Fruit fly (Drosophila melanogaster): ENCODE data around the gene oc.

The oc gene

dm6 chrX:8685394-8685793, 34.9 kb upstream of the oc start:
- TF ChIP-seq CG4496 (GFP tag; IDR thresholded peaks at IDR 0.05) (0 out of 3 replicates have a peak, but pooled peaks have one; percentile 15), Pif1A (GFP tag; optimal IDR thresholded peaks at IDR 0.05) (no peak)

DNA sequence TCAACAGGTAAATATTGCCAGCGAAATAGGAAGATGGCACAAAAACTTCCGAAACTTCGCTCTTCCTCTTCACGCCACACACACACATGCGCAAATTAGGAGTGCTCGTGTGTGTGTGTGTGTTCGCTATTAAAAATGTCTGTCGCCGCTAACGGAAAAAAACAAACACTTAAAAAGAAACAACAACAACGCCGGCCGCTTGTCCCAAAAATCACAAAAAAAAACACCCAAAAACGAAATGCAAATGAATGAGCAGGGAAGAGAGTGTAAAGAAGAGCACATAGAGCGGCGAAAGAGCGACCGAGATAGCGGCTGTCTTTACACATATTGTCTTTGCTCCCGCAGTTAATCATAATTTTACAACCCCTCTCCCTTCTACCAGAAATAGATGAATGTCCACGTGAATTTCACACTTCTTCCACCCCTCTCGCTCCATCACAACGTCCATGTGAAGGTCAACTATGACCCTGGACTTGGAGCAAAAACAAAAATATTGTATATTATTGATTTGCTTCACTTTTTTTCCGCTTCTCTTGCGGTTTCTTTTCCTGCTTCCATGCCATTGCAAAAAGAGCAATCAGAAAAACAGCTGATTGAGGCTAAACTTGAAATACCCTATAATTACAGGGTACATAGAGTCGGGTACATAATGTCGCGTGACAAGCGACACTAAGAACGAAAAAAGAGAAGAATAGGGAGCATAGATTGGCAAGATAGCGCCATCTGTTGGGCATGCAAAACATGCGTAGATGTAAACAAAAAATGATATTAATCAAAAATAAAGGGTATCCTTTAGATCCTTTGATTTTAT, 31.5 kb upstream of the oc start:
- TF ChIP-seq CG4496 (GFP tag; IDR thresholded peaks at IDR 0.05) (peak; percentile 37; the same call in 1 of the 3 replicates), CG12605 (GFP tag; IDR thresholded peaks at IDR 0.05) (peak; percentile 26; the same call in 1 of the 2 replicates), Pif1B (GFP tag; optimal IDR thresholded peaks at IDR 0.05) (no peak), CG15710 (tag; optimal IDR thresholded peaks at IDR 0.05) (no peak), CG8301 (tag; optimal IDR thresholded peaks at IDR 0.05) (no peak), CG14655 (GFP tag; optimal IDR thresholded peaks at IDR 0.05) (no peak), CG17806 (tag; optimal IDR thresholded peaks at IDR 0.05) (no peak), D1 (tag; optimal IDR thresholded peaks at IDR 0.05) (no peak), CG9948 (tag; optimal IDR thresholded peaks at IDR 0.05) (no peak), CG32121 (GFP tag; IDR thresholded peaks at IDR 0.05) (peak; percentile 51), gl (tag; optimal IDR thresholded peaks at IDR 0.05) (no peak), CG13204 (GFP tag; optimal IDR thresholded peaks at IDR 0.05) (no peak), EcR (GFP tag; optimal IDR thresholded peaks at IDR 0.05) (no peak), Ets98B (GFP tag; IDR thresholded peaks at IDR 0.05) (peak; percentile 27; the same call in 1 of the 2 replicates), Pif1A (GFP tag; optimal IDR thresholded peaks at IDR 0.05) (no peak), CG34367 (tag; optimal IDR thresholded peaks at IDR 0.05) (no peak), rn (GFP tag; IDR thresholded peaks at IDR 0.05) (no peak), CG8159 (tag; optimal IDR thresholded peaks at IDR 0.05) (no peak), CG10348 (GFP tag; IDR thresholded peaks at IDR 0.05) (no peak), fd96Ca (GFP tag; IDR thresholded peaks at IDR 0.05) (no peak), Snoo (tag; optimal IDR thresholded peaks at IDR 0.05) (no peak)

- peak; percentile 84 for TF ChIP-seq CG13204 (GFP tag; optimal IDR thresholded peaks at IDR 0.05)
- TF ChIP-seq CG34367 (tag; optimal IDR thresholded peaks at IDR 0.05): peak; percentile 96
- peak; percentile 94 for TF ChIP-seq Snoo (tag; optimal IDR thresholded peaks at IDR 0.05)
- peak; percentile 96 for TF ChIP-seq CG14655 (GFP tag; optimal IDR thresholded peaks at IDR 0.05)
- TF ChIP-seq Ets98B (GFP tag; IDR thresholded peaks at IDR 0.05): peak; percentile 95
- peak; percentile 95 for TF ChIP-seq CG8159 (tag; optimal IDR thresholded peaks at IDR 0.05)
- peak; percentile 94 for TF ChIP-seq Pif1B (GFP tag; optimal IDR thresholded peaks at IDR 0.05)
- TF ChIP-seq CG8301 (tag; optimal IDR thresholded peaks at IDR 0.05): peak; percentile 95
- TF ChIP-seq gl (tag; optimal IDR thresholded peaks at IDR 0.05): peak; percentile 94
- peak; percentile 93 for TF ChIP-seq CG32121 (GFP tag; IDR thresholded peaks at IDR 0.05)
- peak; percentile 93 for TF ChIP-seq CG17806 (tag; optimal IDR thresholded peaks at IDR 0.05)
- peak; percentile 95 for TF ChIP-seq Pif1A (GFP tag; optimal IDR thresholded peaks at IDR 0.05)
- TF ChIP-seq CG10348 (GFP tag; IDR thresholded peaks at IDR 0.05): peak; percentile 58; the same call in 1 of the 2 replicates
- peak; percentile 92 for TF ChIP-seq CG12605 (GFP tag; IDR thresholded peaks at IDR 0.05)
- TF ChIP-seq CG4496 (GFP tag; IDR thresholded peaks at IDR 0.05): peak; percentile 95
- peak; percentile 72 for TF ChIP-seq D1 (tag; optimal IDR thresholded peaks at IDR 0.05)
- TF ChIP-seq CG9948 (tag; optimal IDR thresholded peaks at IDR 0.05): peak; percentile 93
- TF ChIP-seq CG15710 (tag; optimal IDR thresholded peaks at IDR 0.05): peak; percentile 96
- TF ChIP-seq EcR (GFP tag; optimal IDR thresholded peaks at IDR 0.05): peak; percentile 33
- peak; percentile 81 for TF ChIP-seq rn (GFP tag; IDR thresholded peaks at IDR 0.05)
- TF ChIP-seq fd96Ca (GFP tag; IDR thresholded peaks at IDR 0.05): peak; percentile 97
Measured at dm6 chrX:8681189-8681821, 30.8 kb upstream of the oc start, which contains the start of gene CAH3. TSS of gene CAH3 (plus strand) at chrX:8681252.

dm6 chrX:8677434-8677833, 27.0 kb upstream of the oc start:
- peak; percentile 31 for TF ChIP-seq CG8301 (tag; optimal IDR thresholded peaks at IDR 0.05)
- peak; percentile 85 for TF ChIP-seq Snoo (tag; optimal IDR thresholded peaks at IDR 0.05)
- peak; percentile 85 for TF ChIP-seq Pif1B (GFP tag; optimal IDR thresholded peaks at IDR 0.05)
- peak; percentile 34 for TF ChIP-seq CG8159 (tag; optimal IDR thresholded peaks at IDR 0.05)
- TF ChIP-seq CG12605 (GFP tag; IDR thresholded peaks at IDR 0.05): no peak
- TF ChIP-seq Pif1A (GFP tag; optimal IDR thresholded peaks at IDR 0.05): peak; percentile 89
- peak; percentile 88 for TF ChIP-seq CG32121 (GFP tag; IDR thresholded peaks at IDR 0.05)
- TF ChIP-seq CG13204 (GFP tag; optimal IDR thresholded peaks at IDR 0.05): no peak
- no peak for TF ChIP-seq rn (GFP tag; IDR thresholded peaks at IDR 0.05)
- peak; percentile 4 for TF ChIP-seq CG17806 (tag; optimal IDR thresholded peaks at IDR 0.05)
- TF ChIP-seq CG14655 (GFP tag; optimal IDR thresholded peaks at IDR 0.05): no peak
- TF ChIP-seq CG15710 (tag; optimal IDR thresholded peaks at IDR 0.05): no peak
- peak; percentile 57 for TF ChIP-seq Ets98B (GFP tag; IDR thresholded peaks at IDR 0.05)
- TF ChIP-seq gl (tag; optimal IDR thresholded peaks at IDR 0.05): no peak
- no peak for TF ChIP-seq fd96Ca (GFP tag; IDR thresholded peaks at IDR 0.05)
- TF ChIP-seq CG4496 (GFP tag; IDR thresholded peaks at IDR 0.05): peak; percentile 58

DNA sequence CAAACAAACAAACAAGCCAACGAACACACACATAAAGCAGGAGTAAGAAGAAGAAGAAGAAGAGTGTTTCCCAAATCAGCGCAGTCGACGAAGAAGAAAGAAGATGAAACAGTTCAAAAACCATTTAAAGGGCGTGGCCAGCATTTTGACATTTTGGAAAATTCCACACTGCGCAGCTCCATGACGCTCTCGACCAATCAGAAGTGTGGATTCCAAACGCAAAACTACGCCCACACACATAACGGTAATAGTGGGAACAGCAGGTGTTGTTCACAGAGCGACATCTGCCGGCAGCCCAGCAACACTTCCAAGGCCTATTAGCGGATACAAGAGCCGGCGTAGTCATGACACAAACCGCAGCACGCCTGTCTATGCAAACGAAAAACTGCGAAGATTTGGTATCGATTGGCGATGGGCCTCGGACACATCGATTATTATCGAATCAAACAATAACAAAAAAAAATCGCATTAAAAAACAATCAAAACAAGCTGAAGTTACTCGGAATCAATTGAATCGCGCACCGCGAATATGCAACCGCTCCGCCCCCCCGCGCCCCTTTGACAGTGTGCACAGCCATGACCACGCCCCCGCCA, 26.2 kb upstream of the oc start, which contains the start of gene Rubicon:
TSS of gene Rubicon (plus strand) at position 433 of the 594 bp plus-strand sequence.
- TF ChIP-seq CG15710 (tag; optimal IDR thresholded peaks at IDR 0.05) (peak; percentile 62), CG8159 (tag; optimal IDR thresholded peaks at IDR 0.05) (peak; percentile 57), Snoo (tag; optimal IDR thresholded peaks at IDR 0.05) (peak; percentile 26), rn (GFP tag; IDR thresholded peaks at IDR 0.05) (peak; percentile 72), CG8301 (tag; optimal IDR thresholded peaks at IDR 0.05) (peak; percentile 50), CG17806 (tag; optimal IDR thresholded peaks at IDR 0.05) (peak; percentile 44), CG12605 (GFP tag; IDR thresholded peaks at IDR 0.05) (peak; percentile 90), CG32121 (GFP tag; IDR thresholded peaks at IDR 0.05) (peak; percentile 84), CG13204 (GFP tag; optimal IDR thresholded peaks at IDR 0.05) (peak; percentile 50), CG9948 (tag; optimal IDR thresholded peaks at IDR 0.05) (peak; percentile 53), gl (tag; optimal IDR thresholded peaks at IDR 0.05) (peak; percentile 84), D1 (tag; optimal IDR thresholded peaks at IDR 0.05) (no peak), EcR (GFP tag; optimal IDR thresholded peaks at IDR 0.05) (peak; percentile 13), Pif1A (GFP tag; optimal IDR thresholded peaks at IDR 0.05) (no peak), CG4496 (GFP tag; IDR thresholded peaks at IDR 0.05) (peak; percentile 88), CG10348 (GFP tag; IDR thresholded peaks at IDR 0.05) (no peak), fd96Ca (GFP tag; IDR thresholded peaks at IDR 0.05) (peak; percentile 81), Ets98B (GFP tag; IDR thresholded peaks at IDR 0.05) (peak; percentile 71), CG14655 (GFP tag; optimal IDR thresholded peaks at IDR 0.05) (peak; percentile 72), Pif1B (GFP tag; optimal IDR thresholded peaks at IDR 0.05) (no peak), CG34367 (tag; optimal IDR thresholded peaks at IDR 0.05) (peak; percentile 73)
